Fruit fly (Drosophila melanogaster) whole organism, adult: ENCODE measurements around the gene polybromo.

Source experiments
- CG11617 ChIP-seq: fragments of 200-800 bp; sonication (Bioruptor generic); optimal IDR thresholded peaks from 2 replicates; lab custom pipeline; 2017; ENCODE audit warnings: mild to moderate bottlenecking, missing biosample characterization, missing genetic modification reagents, missing genetic modification characterization
- CG12768 ChIP-seq: fragments of 200-800 bp; sonication (Bioruptor generic); optimal IDR thresholded peaks from 2 replicates; lab custom pipeline; 2017; ENCODE audit warnings: missing biosample characterization, missing genetic modification characterization, mild to moderate bottlenecking, moderate library complexity, missing genetic modification reagents
- CG14711 ChIP-seq: fragments of 200-800 bp; sonication (Bioruptor generic); optimal IDR thresholded peaks from 2 replicates; lab custom pipeline; 2018; ENCODE audit warnings: missing biosample characterization, mild to moderate bottlenecking, missing genetic modification characterization, moderate library complexity
- CG1620 ChIP-seq: fragments of 200-800 bp; sonication (Bioruptor generic); optimal IDR thresholded peaks from 2 replicates; lab custom pipeline; 2016; ENCODE audit warnings: missing biosample characterization, missing genetic modification characterization
- CG33017 ChIP-seq: fragments of 200-800 bp; sonication (Bioruptor generic); optimal IDR thresholded peaks from 2 replicates; lab custom pipeline; 2018; ENCODE audit warnings: missing biosample characterization, mild to moderate bottlenecking, missing genetic modification characterization, moderate library complexity
- CG5204 ChIP-seq: fragments of 200-800 bp; sonication (Bioruptor generic); optimal IDR thresholded peaks from 2 replicates; lab custom pipeline; 2016; ENCODE audit warnings: missing biosample characterization, missing genetic modification characterization
- CG7045 ChIP-seq: fragments of 200-800 bp; sonication (Bioruptor generic); optimal IDR thresholded peaks from 2 replicates; lab custom pipeline; 2017; ENCODE audit warnings: missing biosample characterization, mild to moderate bottlenecking, missing genetic modification characterization
- CG7101 ChIP-seq: fragments of 200-800 bp; sonication (Bioruptor generic); optimal IDR thresholded peaks from 2 replicates; lab custom pipeline; 2018; ENCODE audit warnings: missing biosample characterization, mild to moderate bottlenecking, missing genetic modification characterization, moderate library complexity
- Clk ChIP-seq: fragments of 200-800 bp; sonication (Bioruptor generic); optimal IDR thresholded peaks from 2 replicates; lab custom pipeline; 2017; ENCODE audit warnings: missing biosample characterization, missing genetic modification characterization
- Crg-1 ChIP-seq: fragments of 200-800 bp; sonication (Bioruptor generic); optimal IDR thresholded peaks from 2 replicates; lab custom pipeline; 2016; ENCODE audit warnings: missing biosample characterization, missing genetic modification characterization
- Hr96 ChIP-seq: fragments of 200-800 bp; sonication (Bioruptor generic); optimal IDR thresholded peaks from 2 replicates; lab custom pipeline; 2016; ENCODE audit warnings: missing biosample characterization, missing genetic modification characterization
- Mnt ChIP-seq: fragments of 200-800 bp; sonication (Bioruptor generic); optimal IDR thresholded peaks from 2 replicates; lab custom pipeline; 2016; ENCODE audit warnings: missing biosample characterization, mild to moderate bottlenecking, missing genetic modification characterization
- bab1 ChIP-seq: fragments of 200-800 bp; sonication (Bioruptor generic); optimal IDR thresholded peaks from 3 replicates; lab custom pipeline; 2019; ENCODE audit warnings: missing biosample characterization, mild to moderate bottlenecking, missing genetic modification characterization, moderate library complexity
- cic ChIP-seq: fragments of 200-800 bp; sonication (Bioruptor generic); optimal IDR thresholded peaks from 2 replicates; lab custom pipeline; 2017; ENCODE audit warnings: missing biosample characterization, mild to moderate bottlenecking, missing genetic modification characterization, moderate library complexity
- cnc ChIP-seq, 2 experiments: fragments of >200 bp; optimal IDR thresholded peaks; 2 replicates each; lab custom pipeline; 2017
- kay ChIP-seq: fragments of 200-800 bp; sonication (Bioruptor generic); peaks from one replicate; lab custom pipeline; 2016; ENCODE audit warnings: missing biosample characterization, missing genetic modification characterization, borderline replicate concordance
- ovo ChIP-seq: fragments of 200-800 bp; sonication (Bioruptor generic); optimal IDR thresholded peaks from 2 replicates; lab custom pipeline; 2016; ENCODE audit warnings: missing biosample characterization, missing genetic modification characterization
- pad ChIP-seq: fragments of 200-800 bp; sonication (Bioruptor generic); optimal IDR thresholded peaks from 3 replicates; lab custom pipeline; 2017; ENCODE audit warnings: missing biosample characterization, missing genetic modification characterization, mild to moderate bottlenecking, moderate library complexity, missing genetic modification reagents
- tj ChIP-seq: fragments of 200-800 bp; sonication (Bioruptor generic); optimal IDR thresholded peaks from 3 replicates; lab custom pipeline; 2017; ENCODE audit warnings: missing biosample characterization, mild to moderate bottlenecking, missing genetic modification characterization, moderate library complexity
- toe ChIP-seq: fragments of 200-800 bp; sonication (Bioruptor generic); optimal IDR thresholded peaks from 2 replicates; lab custom pipeline; 2016; ENCODE audit warnings: missing biosample characterization, missing genetic modification characterization

polybromo gene

DNA sequence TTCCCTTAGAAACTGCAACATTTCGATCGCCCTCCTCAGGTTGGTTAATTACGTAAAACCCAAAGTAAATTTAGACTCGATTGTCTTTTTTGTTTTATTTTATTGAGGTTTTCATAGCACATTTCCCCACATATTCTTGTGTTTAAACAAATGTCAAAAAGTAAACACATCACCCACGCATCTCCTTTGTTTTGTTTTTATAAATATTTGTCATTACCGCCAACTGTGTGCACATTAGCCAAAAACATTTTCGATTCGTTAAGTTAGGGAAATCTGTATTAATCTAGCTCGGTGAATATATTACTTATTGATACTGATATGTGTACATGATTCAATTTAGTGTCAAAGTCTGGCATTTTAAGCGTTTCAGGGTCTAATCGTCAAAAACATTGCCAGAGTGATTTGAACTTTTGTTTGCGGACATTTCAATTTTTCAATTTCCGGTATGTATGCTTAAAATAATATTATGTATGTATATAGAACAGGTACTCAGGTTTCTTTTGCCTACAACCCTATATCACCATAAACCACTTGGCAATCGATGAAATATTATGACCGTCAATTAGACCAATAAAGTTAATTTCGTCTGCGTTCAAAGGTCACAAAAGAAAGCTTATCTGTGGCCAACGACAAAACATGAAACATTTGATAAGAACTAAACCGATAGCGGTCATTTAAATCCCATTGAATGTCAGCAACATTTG, 4.7 kb upstream of the polybromo start:
- TF ChIP-seq kay (GFP tag; lab: Kevin White, UChicago) = peak; percentile 81
- peak; percentile 5 for TF ChIP-seq CG33017 (tag; lab: Kevin White, UChicago)
- TF ChIP-seq Crg-1 (GFP tag; lab: Kevin White, UChicago) = no peak

DNA sequence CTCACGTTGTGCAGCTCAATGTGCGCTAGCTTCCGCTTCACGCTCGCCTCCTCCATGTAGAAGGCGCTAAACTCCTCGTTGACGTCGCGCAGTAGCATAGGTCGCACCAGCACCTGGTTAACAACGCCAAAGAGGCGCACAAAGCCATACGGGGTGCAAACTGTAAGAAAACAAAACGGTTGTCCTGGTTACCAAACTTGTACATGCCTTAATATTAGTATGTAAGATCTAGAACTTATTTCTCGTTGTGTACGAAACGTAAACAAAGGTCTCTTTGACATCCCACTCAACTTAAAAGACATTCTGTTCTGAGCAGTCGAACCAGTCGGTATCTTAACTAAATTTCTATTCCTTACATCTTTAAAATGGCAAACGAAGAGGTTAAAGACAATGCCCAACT, 2.3 kb upstream of the polybromo start, which contains the start of gene CG6980:
Gene CG6980 (plus strand): TSS at position 301 of the 400 bp plus-strand sequence.
- TF ChIP-seq Mnt (GFP tag; lab: Kevin White, UChicago) (no peak), CG1620 (GFP tag; lab: Kevin White, UChicago) (no peak), CG7101 (tag; lab: Kevin White, UChicago) (no peak), cic (no peak), tj (no peak), ovo (no peak), Hr96 (no peak), CG7045 (no peak), CG12768 (no peak), Crg-1 (GFP tag; lab: Kevin White, UChicago) (no peak)

DNA sequence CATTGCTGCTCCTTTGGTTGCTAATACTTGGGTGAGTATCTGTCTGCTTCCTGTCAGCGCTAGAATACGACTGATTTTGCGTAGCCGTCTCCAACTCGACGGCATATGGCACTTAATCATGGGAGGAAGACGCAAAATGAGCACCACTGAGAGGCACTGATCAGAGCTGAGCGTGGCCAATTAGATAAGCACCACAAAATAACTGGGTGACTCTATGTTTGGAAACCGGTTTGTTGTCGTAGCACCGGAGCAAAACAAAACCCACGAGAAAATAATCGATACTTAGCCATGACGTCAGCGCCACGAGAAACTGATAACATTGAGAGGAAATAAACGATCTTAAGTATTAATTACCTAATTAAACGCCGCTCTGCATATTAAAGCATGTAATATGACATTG, 5.6 kb downstream of the polybromo start, which contains the start of gene Ude:
Gene Ude (minus strand): TSS at position 166 of the 400 bp plus-strand sequence.
- TF ChIP-seq Mnt (GFP tag; lab: Kevin White, UChicago) = peak; percentile 14
- no peak for TF ChIP-seq CG5204 (GFP tag; lab: Kevin White, UChicago)

DNA sequence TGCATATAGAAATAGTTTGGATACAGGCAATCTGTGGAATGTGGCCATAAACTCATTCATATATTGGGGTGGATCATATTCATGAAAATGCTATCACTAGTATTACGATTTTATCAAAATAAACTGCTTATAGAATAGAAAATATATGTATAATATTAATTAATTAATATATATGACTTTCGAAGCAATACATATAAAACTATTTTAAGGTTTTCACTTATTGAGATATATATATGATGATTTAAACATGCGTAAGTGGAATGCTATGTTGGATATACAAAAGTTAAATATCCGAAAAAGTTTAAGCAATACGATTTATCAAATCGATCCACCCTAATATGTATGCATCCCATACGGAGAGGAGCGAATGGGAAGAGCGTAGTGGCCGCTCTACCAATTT, 6.5 kb downstream of the polybromo start:
- TF ChIP-seq CG5204 (GFP tag; lab: Kevin White, UChicago) (no peak), CG33017 (tag; lab: Kevin White, UChicago) (peak; percentile 5), CG7101 (tag; lab: Kevin White, UChicago) (peak; percentile 36)

DNA sequence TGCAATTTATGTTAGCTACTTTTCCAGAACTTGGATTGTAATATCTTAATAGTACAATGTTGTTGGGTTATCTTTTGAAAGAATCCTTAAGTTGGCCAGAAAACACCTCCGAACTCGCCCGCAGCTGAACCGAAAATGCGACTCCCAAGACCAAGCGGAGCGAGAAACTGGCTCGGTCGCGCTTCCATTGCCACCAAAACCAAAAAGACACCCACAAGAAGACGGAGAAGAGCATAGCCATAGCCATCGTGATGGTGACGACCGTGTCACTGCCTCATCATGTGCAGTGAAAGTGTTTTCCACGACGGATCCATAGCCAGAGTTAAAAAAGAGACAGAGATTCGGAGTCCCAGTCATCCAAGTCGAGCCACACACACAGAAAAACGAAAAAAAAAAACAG, 15.0 kb downstream of the polybromo start, which contains the start of gene CG13634:
Gene CG13634 (minus strand): TSS at position 101 of the 400 bp plus-strand sequence.
- no peak for TF ChIP-seq Crg-1 (GFP tag; lab: Kevin White, UChicago)
- no peak for TF ChIP-seq CG14711 (tag; lab: Kevin White, UChicago)
- TF ChIP-seq Clk (GFP tag; lab: Kevin White, UChicago) = no peak
- TF ChIP-seq CG12768 = no peak
- TF ChIP-seq bab1 (GFP tag; lab: Kevin White, UChicago) = no peak
- TF ChIP-seq CG7045 = no peak
- TF ChIP-seq toe = no peak
- no peak for TF ChIP-seq pad (GFP tag; lab: Kevin White, UChicago)
- no peak for TF ChIP-seq cnc (optimal IDR thresholded peaks at IDR 0.05; lab: Kevin White, UChicago)

DNA sequence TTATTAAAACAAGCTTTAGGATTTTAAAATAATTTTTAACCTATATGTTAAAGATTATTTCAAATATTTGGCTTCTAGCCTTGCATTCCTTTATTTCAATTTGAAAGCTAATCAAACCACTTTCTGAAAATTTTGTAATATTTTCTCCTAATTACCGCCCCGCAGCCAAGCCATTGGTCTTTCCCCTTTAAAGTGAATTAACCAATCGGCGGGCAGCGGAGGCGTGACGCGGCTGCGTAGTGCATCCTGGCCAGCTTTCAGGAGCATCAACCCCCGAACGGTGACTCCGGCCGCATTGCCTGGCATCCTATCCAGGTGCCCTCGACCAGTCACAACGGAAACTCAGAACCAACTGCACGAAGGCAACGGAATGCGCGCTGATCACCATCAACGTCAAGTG, 17.3 kb downstream of the polybromo start, which contains the start of gene Ets96B:
Gene Ets96B (plus strand): TSS at position 321 of the 400 bp plus-strand sequence.
- TF ChIP-seq Clk (GFP tag; lab: Kevin White, UChicago) = no peak
- TF ChIP-seq CG11617 (GFP tag; lab: Kevin White, UChicago) = no peak
- no peak for TF ChIP-seq tj
- no peak for TF ChIP-seq toe
- no peak for TF ChIP-seq CG7045
- no peak for TF ChIP-seq ovo
- TF ChIP-seq cnc (optimal IDR thresholded peaks at IDR 0.05; lab: Kevin White, UChicago) = no peak
- TF ChIP-seq bab1 (GFP tag; lab: Kevin White, UChicago) = no peak

DNA sequence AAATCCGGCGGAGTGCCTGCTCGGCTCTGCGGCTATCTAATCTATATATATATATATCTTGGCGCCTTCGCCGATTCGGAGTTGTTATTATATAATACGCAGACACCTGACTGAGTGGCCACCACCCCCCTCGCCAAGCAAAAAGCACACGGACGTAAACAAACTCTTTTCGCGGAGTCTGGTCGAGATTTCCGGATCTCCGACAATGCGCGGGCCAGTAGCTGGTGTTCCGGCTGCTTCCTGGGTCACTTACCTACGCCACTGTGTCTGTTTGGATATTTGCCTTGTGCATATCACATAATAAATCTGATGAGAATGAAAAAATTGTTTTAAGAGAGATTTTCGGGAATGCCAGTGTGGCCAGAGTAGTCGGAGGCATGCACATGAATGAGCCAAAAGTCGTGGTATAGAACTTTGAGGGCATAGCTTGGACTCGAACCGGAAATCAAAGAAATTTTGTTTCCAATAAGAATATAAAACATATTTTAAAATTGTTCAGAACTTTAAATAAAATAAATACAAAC, 18.0 kb downstream of the polybromo start, which contains the start of gene CG5805:
Gene CG5805 (minus strand): TSS at position 380 of the 524 bp plus-strand sequence.
- TF ChIP-seq ovo (peak; percentile 52), cic (peak; percentile 11), Mnt (GFP tag; lab: Kevin White, UChicago) (peak; percentile 69), tj (peak; percentile 47), bab1 (GFP tag; lab: Kevin White, UChicago) (peak; percentile 72), CG7101 (tag; lab: Kevin White, UChicago) (peak; percentile 67), CG14711 (tag; lab: Kevin White, UChicago) (peak; percentile 61), CG33017 (tag; lab: Kevin White, UChicago) (peak; percentile 51), CG7045 (peak; percentile 88), Clk (GFP tag; lab: Kevin White, UChicago) (peak; percentile 28), Crg-1 (GFP tag; lab: Kevin White, UChicago) (peak; percentile 73), CG1620 (GFP tag; lab: Kevin White, UChicago) (peak; percentile 74), pad (GFP tag; lab: Kevin White, UChicago) (peak; percentile 65), Hr96 (peak; percentile 67), CG5204 (GFP tag; lab: Kevin White, UChicago) (peak; percentile 65), CG12768 (peak; percentile 64), CG11617 (GFP tag; lab: Kevin White, UChicago) (peak; percentile 78), kay (GFP tag; lab: Kevin White, UChicago) (no peak), toe (peak; percentile 84), cnc (optimal IDR thresholded peaks at IDR 0.05; lab: Kevin White, UChicago) (no peak)
